Worm (Caenorhabditis elegans) whole organism, young adult: ENCODE data around the gene tab-1.

Experiments used
- F55B11.4 ChIP-seq: sonication (generic microtip); optimal IDR thresholded peaks from 2 replicates; lab custom pipeline; 2016; ENCODE audit warnings: missing compliant biosample characterization, missing genetic modification characterization, borderline replicate concordance; ENCODE audit not compliant: insufficient read depth
- K12H6.12 ChIP-seq: fragments of 200-800 bp; sonication (Bioruptor generic); optimal IDR thresholded peaks from 2 replicates; lab custom pipeline; 2018; ENCODE audit warnings: mild to moderate bottlenecking, missing genetic modification characterization, missing compliant biosample characterization
- attf-3 ChIP-seq: fragments of 200-800 bp; sonication (Bioruptor generic); conservative IDR thresholded peaks from 2 replicates; pipeline ENCODE4 v1.3.6; 2022; ENCODE audit warnings: missing genetic modification reagents, missing genetic modification characterization, missing compliant biosample characterization
- cebp-1 ChIP-seq, 2 experiments: fragments of 200-800 bp in 1 of 2; sonication (Bioruptor generic) in 1 of 2; sonication (generic microtip) in 1 of 2; IDR thresholded peaks in 1 of 2; optimal IDR thresholded peaks in 1 of 2; 2 replicates each; pipeline versions ENCODE4 v1.3.6 to Lab custom; 2017 to 2022; ENCODE audit warnings: missing compliant biosample characterization in 2 of 2, missing genetic modification characterization in 2 of 2, mild to moderate bottlenecking in 1 of 2, missing genetic modification reagents in 1 of 2, moderate library complexity in 1 of 2
- die-1 ChIP-seq: sonication (generic microtip); optimal IDR thresholded peaks from 2 replicates; lab custom pipeline; 2016; ENCODE audit warnings: missing genotype, mild to moderate bottlenecking, missing genetic modification characterization, missing compliant biosample characterization
- dox-1 ChIP-seq: fragments of 200-800 bp; sonication (Bioruptor generic); IDR thresholded peaks from 2 replicates; pipeline ENCODE4 v1.3.6; 2022; ENCODE audit warnings: missing genetic modification reagents, missing genetic modification characterization, missing compliant biosample characterization
- egrh-3 ChIP-seq: fragments of 200-800 bp; sonication (Bioruptor generic); IDR thresholded peaks from 2 replicates; pipeline ENCODE4 v1.3.6; 2022; ENCODE audit warnings: missing genetic modification reagents, missing genetic modification characterization, missing compliant biosample characterization
- fkh-3 ChIP-seq: sonication (generic microtip); optimal IDR thresholded peaks from 2 replicates; lab custom pipeline; 2016; ENCODE audit warnings: mild to moderate bottlenecking, missing genetic modification characterization, missing compliant biosample characterization
- him-1 ChIP-seq: sonication (generic microtip); optimal IDR thresholded peaks from 2 replicates; lab custom pipeline; 2016; ENCODE audit warnings: missing genotype, missing genetic modification reagents, missing genetic modification characterization, missing compliant biosample characterization
- hmg-1.2 ChIP-seq: fragments of 200-800 bp; sonication (Bioruptor generic); IDR thresholded peaks from 2 replicates; pipeline ENCODE4 v1.3.6; 2022; ENCODE audit warnings: missing genetic modification reagents, missing genetic modification characterization, missing compliant biosample characterization
- hsf-1 ChIP-seq: fragments of 200-800 bp; sonication (Bioruptor generic); IDR thresholded peaks from 2 replicates; pipeline ENCODE4 v1.3.6; 2022; ENCODE audit warnings: missing genetic modification reagents, missing genetic modification characterization, missing compliant biosample characterization
- lag-1 ChIP-seq: fragments of 200-800 bp; sonication (Bioruptor generic); IDR thresholded peaks from 2 replicates; pipeline ENCODE4 v1.3.6; 2022; ENCODE audit warnings: missing genetic modification reagents, missing genetic modification characterization, missing compliant biosample characterization
- let-526 ChIP-seq: fragments of 200-800 bp; sonication (Bioruptor generic); IDR thresholded peaks from 2 replicates; pipeline ENCODE4 v1.3.6; 2022; ENCODE audit warnings: missing genetic modification reagents, missing genetic modification characterization, missing compliant biosample characterization
- lin-26 ChIP-seq: fragments of 200-800 bp; sonication (Bioruptor generic); IDR thresholded peaks from 2 replicates; pipeline ENCODE4 v1.3.6; 2022; ENCODE audit warnings: missing genetic modification reagents, missing genetic modification characterization, missing compliant biosample characterization
- lin-40 ChIP-seq: sonication (generic microtip); optimal IDR thresholded peaks from 2 replicates; lab custom pipeline; 2016; ENCODE audit warnings: missing genetic modification characterization, mild to moderate bottlenecking, missing compliant biosample characterization, missing genotype, missing genetic modification reagents
- lsl-1 ChIP-seq: fragments of 200-800 bp; sonication (Bioruptor generic); optimal IDR thresholded peaks from 2 replicates; lab custom pipeline; 2018; ENCODE audit warnings: mild to moderate bottlenecking, missing genetic modification characterization, moderate library complexity, missing compliant biosample characterization
- madf-6 ChIP-seq: fragments of 200-800 bp; sonication (Bioruptor generic); IDR thresholded peaks from 2 replicates; pipeline ENCODE4 v1.3.6; 2022; ENCODE audit warnings: missing genetic modification reagents, missing genetic modification characterization, missing compliant biosample characterization
- nfyb-1 ChIP-seq: fragments of 200-800 bp; sonication (Bioruptor generic); IDR thresholded peaks from 2 replicates; pipeline ENCODE4 v1.3.6; 2022; ENCODE audit warnings: missing genetic modification reagents, missing genetic modification characterization, missing compliant biosample characterization
- nhr-179 ChIP-seq: sonication (generic microtip); optimal IDR thresholded peaks from 2 replicates; lab custom pipeline; 2016; ENCODE audit warnings: mild to moderate bottlenecking, missing genetic modification characterization, missing compliant biosample characterization
- nhr-27 ChIP-seq: fragments of 200-800 bp; sonication (Bioruptor generic); optimal IDR thresholded peaks from 2 replicates; lab custom pipeline; 2018; ENCODE audit warnings: mild to moderate bottlenecking, missing genetic modification characterization, moderate library complexity, missing compliant biosample characterization
- nhr-80 ChIP-seq: sonication (generic microtip); optimal IDR thresholded peaks from 2 replicates; lab custom pipeline; 2016; ENCODE audit warnings: missing genetic modification characterization, missing compliant biosample characterization
- pbrm-1 ChIP-seq: fragments of 200-800 bp; sonication (Bioruptor generic); IDR thresholded peaks from 2 replicates; pipeline ENCODE4 v1.3.6; 2022; ENCODE audit warnings: missing genetic modification reagents, missing genetic modification characterization, missing compliant biosample characterization
- rcor-1 ChIP-seq: fragments of 200-800 bp; sonication (Bioruptor generic); IDR thresholded peaks from 2 replicates; pipeline ENCODE4 v1.3.6; 2022; ENCODE audit warnings: missing genetic modification reagents, missing genetic modification characterization, missing compliant biosample characterization
- rec-8 ChIP-seq, 2 experiments: sonication (generic microtip); optimal IDR thresholded peaks; 2 replicates each; lab custom pipeline; 2016; ENCODE audit warnings: mild to moderate bottlenecking in 2 of 2, missing genetic modification characterization in 2 of 2, missing genetic modification reagents in 2 of 2, missing genotype in 2 of 2, missing biosample characterization in 1 of 2, missing compliant biosample characterization in 1 of 2, moderate library complexity in 1 of 2
- snpc-4 ChIP-seq, 5 experiments: fragments of 150-350 bp in 1 of 5; sonication (generic microtip) in 4 of 5; optimal IDR thresholded peaks; 2 replicates each; lab custom pipeline; 2014 to 2018; ENCODE audit warnings: missing genetic modification characterization in 5 of 5, missing biosample characterization in 3 of 5, antibody characterized with exemption in 2 of 5, mild to moderate bottlenecking in 2 of 5, missing compliant biosample characterization in 2 of 5, missing genotype in 2 of 5, moderate library complexity in 2 of 5, missing genetic modification reagents in 1 of 5
- somi-1 ChIP-seq: fragments of 200-800 bp; sonication (Bioruptor generic); optimal IDR thresholded peaks from 2 replicates; lab custom pipeline; 2018; ENCODE audit warnings: mild to moderate bottlenecking, missing genetic modification characterization, missing compliant biosample characterization
- tlf-1 ChIP-seq: fragments of 200-800 bp; sonication (Bioruptor generic); optimal IDR thresholded peaks from 2 replicates; lab custom pipeline; 2018; ENCODE audit warnings: mild to moderate bottlenecking, missing genetic modification characterization, missing compliant biosample characterization
- zfh-2 ChIP-seq: fragments of 200-800 bp; sonication (Bioruptor generic); conservative IDR thresholded peaks from 2 replicates; pipeline ENCODE4 v1.3.6; 2022; ENCODE audit warnings: missing genetic modification reagents, missing genetic modification characterization, missing compliant biosample characterization
- ztf-28 ChIP-seq: fragments of 200-800 bp; sonication (Bioruptor generic); IDR thresholded peaks from 2 replicates; pipeline ENCODE4 v1.3.6; 2022; ENCODE audit warnings: missing genetic modification reagents, missing genetic modification characterization, missing compliant biosample characterization

Gene tab-1

ce11 chrII:6823912-6824311 lies 20.8 kb downstream of the tab-1 start:
- TF ChIP-seq somi-1: peak; percentile 35
- TF ChIP-seq dox-1 (GFP tag; lab: Robert Waterston, UW): no peak
- no peak for TF ChIP-seq him-1 (tag; lab: Kevin White, UChicago)
- TF ChIP-seq F55B11.4 (tag; lab: Kevin White, UChicago): no peak
- no peak for TF ChIP-seq nhr-27 (tag; lab: Kevin White, UChicago)
- TF ChIP-seq lin-40 (tag; lab: Kevin White, UChicago): peak; percentile 9
- no peak for TF ChIP-seq attf-3 (GFP tag; lab: Robert Waterston, UW)
- no peak for TF ChIP-seq let-526 (GFP tag; lab: Robert Waterston, UW)
- no peak for TF ChIP-seq madf-6 (GFP tag; lab: Robert Waterston, UW)
- no peak for TF ChIP-seq zfh-2

DNA sequence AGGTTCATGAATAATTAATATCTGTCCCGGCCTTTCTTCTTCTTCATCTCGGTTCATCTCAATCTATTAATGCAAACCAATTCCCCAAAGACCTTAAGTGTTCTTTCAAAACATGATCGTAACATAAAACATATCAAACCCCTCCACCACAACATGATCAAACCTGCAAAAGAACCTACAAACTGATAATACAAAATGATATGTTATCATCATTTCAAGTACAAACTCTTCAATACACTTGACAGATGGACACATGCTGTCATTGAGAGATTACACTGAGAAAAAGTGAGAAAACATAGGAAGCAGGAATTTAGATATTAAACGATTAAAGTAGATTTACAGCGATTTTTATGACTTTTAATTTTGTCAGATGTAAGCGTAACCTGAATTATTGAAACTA lies 21.4 kb downstream of the tab-1 start:
- TF ChIP-seq nhr-80 (peak; percentile 74), tlf-1 (GFP tag; lab: Kevin White, UChicago) (no peak)
- TF ChIP-seq, all 124 proteins: peak for 1

DNA sequence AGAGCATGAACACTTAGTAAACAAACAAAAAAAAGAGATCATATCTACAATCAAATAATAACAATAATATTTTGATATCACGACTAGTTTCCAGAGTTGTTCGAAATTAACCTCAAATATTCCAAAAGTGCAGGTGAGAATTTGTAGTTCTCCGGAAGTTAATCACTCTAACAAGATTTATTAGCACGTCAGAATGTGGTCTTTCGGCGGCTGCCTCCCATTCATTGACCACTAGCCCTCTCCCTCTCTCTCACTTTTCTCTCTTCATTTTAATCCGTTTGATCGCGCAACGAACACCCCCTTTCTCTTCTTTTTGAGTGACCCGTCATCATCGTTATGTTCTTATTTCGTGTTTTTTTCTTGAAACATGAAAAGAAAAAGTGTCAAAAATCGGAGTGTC lies 22.6 kb downstream of the tab-1 start:
- TF ChIP-seq cebp-1 (GFP tag; IDR thresholded peaks at IDR 0.05; lab: Robert Waterston, UW) (no peak), cebp-1 (tag; optimal IDR thresholded peaks at IDR 0.05; lab: Kevin White, UChicago) (no peak), nhr-179 (tag; lab: Kevin White, UChicago) (no peak), die-1 (tag; lab: Kevin White, UChicago) (peak; percentile 9), rec-8 (tag; optimal IDR thresholded peaks at IDR 0.05; lab: Kevin White, UChicago) (no peak), nhr-80 (peak; percentile 52), ztf-28 (no peak), fkh-3 (no peak), K12H6.12 (tag; lab: Kevin White, UChicago) (no peak), lsl-1 (GFP tag; lab: Kevin White, UChicago) (no peak)
- TF ChIP-seq, all 124 proteins: peak for 2

ce11 chrII:6826726-6827125 lies 23.6 kb downstream of the tab-1 start:
- no peak for TF ChIP-seq rcor-1 (GFP tag; lab: Robert Waterston, UW)
- no peak for TF ChIP-seq cebp-1 (GFP tag; IDR thresholded peaks at IDR 0.05; lab: Robert Waterston, UW)
- TF ChIP-seq cebp-1 (tag; optimal IDR thresholded peaks at IDR 0.05; lab: Kevin White, UChicago): peak; percentile 46
- peak; percentile 31; the same call in 1 of the 2 replicates for TF ChIP-seq zfh-2
- no peak for TF ChIP-seq lin-26 (GFP tag; lab: Robert Waterston, UW)
- TF ChIP-seq nhr-80: peak; percentile 76
- peak; percentile 59 for TF ChIP-seq dox-1 (GFP tag; lab: Robert Waterston, UW)
- 0 out of 2 replicates have a peak, but pooled peaks have one; percentile 48 for TF ChIP-seq nfyb-1 (GFP tag; lab: Robert Waterston, UW)

DNA sequence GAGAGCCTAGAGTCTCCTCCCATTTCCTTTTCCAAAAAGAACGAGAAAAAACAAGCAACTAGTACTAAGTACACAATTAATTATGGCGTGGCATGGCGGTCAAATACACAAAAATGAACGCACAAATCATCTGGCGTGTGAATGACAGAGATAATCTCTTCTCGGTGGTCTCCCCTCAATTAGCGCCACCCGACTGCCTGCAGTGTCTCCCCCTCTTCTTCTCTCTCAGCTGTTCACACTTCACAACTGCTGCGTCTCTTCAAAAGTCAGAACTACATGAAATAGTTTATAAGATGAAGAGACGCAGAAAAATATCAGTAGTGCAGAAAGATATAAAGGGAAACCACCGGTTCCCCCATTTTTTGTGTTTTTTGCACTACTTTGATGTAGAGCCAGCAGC lies 24.3 kb downstream of the tab-1 start:
- TF ChIP-seq egrh-3 (GFP tag; lab: Robert Waterston, UW): peak; percentile 32; the same call in 1 of the 2 replicates
- peak; percentile 75 for TF ChIP-seq somi-1
- peak; percentile 21 for TF ChIP-seq K12H6.12 (tag; lab: Kevin White, UChicago)
- TF ChIP-seq snpc-4 (GFP tag; optimal IDR thresholded peaks at IDR 0.05; lab: Kevin White, UChicago): no peak
- peak in 1 of 4 experiments; percentile 41 for TF ChIP-seq snpc-4 (tag; optimal IDR thresholded peaks at IDR 0.05; lab: Kevin White, UChicago)
- peak; percentile 74 for TF ChIP-seq hmg-1.2
- no peak for TF ChIP-seq F55B11.4 (tag; lab: Kevin White, UChicago)
- TF ChIP-seq dox-1 (GFP tag; lab: Robert Waterston, UW): peak; percentile 37; the same call in 1 of the 2 replicates
- TF ChIP-seq pbrm-1: no peak
- no peak for TF ChIP-seq lag-1 (GFP tag; lab: Robert Waterston, UW)
- TF ChIP-seq cebp-1 (GFP tag; IDR thresholded peaks at IDR 0.05; lab: Robert Waterston, UW): no peak
- TF ChIP-seq cebp-1 (tag; optimal IDR thresholded peaks at IDR 0.05; lab: Kevin White, UChicago): peak; percentile 27
- peak; percentile 61 for TF ChIP-seq zfh-2
- no peak for TF ChIP-seq lsl-1 (GFP tag; lab: Kevin White, UChicago)
- no peak for TF ChIP-seq hsf-1 (GFP tag; lab: Robert Waterston, UW)
